Worm (Caenorhabditis elegans): Measurements from ENCODE around the gene clp-7.

DNA sequence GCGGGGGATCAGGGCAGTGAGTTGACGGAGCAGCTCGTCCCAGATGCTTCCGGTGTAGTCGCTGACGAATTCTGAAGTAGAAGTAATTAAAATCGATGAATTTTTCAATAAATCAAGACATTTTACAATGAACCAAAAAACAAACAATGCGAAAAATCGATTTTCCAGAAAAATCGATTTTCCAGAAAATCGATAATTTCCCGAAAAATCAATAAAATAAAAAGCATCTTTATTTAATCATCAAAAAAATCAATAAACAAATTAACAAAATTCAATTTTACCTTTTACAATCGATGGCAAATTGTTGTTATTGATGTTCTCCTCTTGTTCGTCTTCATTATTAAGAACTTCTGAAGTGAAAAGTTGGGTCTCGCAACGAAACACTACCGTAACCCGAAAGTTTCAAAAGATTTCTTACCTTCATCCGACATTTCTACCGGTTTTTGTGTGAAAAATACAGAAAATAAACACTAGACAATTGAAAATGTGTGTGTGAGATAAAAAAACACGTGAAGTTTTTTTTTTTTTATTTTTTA, 11.1 kb downstream of the clp-7 start, which contains the start of gene clp-6:
- TF ChIP-seq T26A8.4 (GFP tag; IDR thresholded peaks at IDR 0.05) (no peak), R02D3.7 (tag; optimal IDR thresholded peaks at IDR 0.05) (no peak), Y75B8A.6 (GFP tag; IDR thresholded peaks at IDR 0.05) (no peak), madf-9 (GFP tag; conservative IDR thresholded peaks at IDR 0.05) (no peak), ces-1 (GFP tag; optimal IDR thresholded peaks at IDR 0.05) (no peak), unc-62 (GFP tag; optimal IDR thresholded peaks at IDR 0.05 in 1 of 2) (no peak), unc-62 (tag; optimal IDR thresholded peaks at IDR 0.05) (no peak), lin-15B (tag; optimal IDR thresholded peaks at IDR 0.05) (no peak), ceh-32 (tag; optimal IDR thresholded peaks at IDR 0.05; ENCODE audit: poor library complexity) (no peak)
